Worm (Caenorhabditis elegans): Measurements from ENCODE around the gene T01D1.8.

DNA sequence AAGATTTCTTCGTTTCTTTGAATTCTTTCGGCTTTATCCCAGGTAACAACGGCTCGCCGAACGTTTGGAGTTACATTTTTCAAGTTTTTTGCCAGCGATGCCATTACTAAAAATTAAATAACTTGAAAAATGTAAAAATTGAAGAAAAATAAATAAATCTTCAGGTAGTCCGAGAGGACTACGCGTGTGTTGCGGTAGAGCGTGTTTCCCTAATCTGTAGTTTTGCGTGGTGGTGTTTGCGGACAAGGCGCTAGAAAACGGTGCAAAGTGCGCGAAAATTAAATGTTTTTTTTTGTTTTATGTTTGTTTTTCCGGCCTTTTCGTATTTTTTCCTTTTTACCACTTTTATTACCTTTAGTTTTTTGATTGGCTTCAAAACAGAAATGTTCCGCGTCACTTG, 30.6 kb upstream of the T01D1.8 start, which contains the start of gene mrpl-28:
- TF ChIP-seq snpc-4 (tag; optimal IDR thresholded peaks at IDR 0.05) (no peak), unc-39 (tag; optimal IDR thresholded peaks at IDR 0.05) (no peak), mdt-29 (GFP tag; IDR thresholded peaks at IDR 0.05) (no peak)

Measured in whole organism, L4 larva.